Worm (Caenorhabditis elegans): ENCODE results near the gene clpr-2.

ce11 chrII:1293157-1293556 lies 34.4 kb downstream of the clpr-2 start, which contains the start of gene srz-64:
- no peak for TF ChIP-seq ama-1 (optimal IDR thresholded peaks at IDR 0.05)
- no peak for TF ChIP-seq hmbx-1 (tag; optimal IDR thresholded peaks at IDR 0.05)
- no peak for TF ChIP-seq hnd-1 (tag; optimal IDR thresholded peaks at IDR 0.05)
- no peak for TF ChIP-seq F13C5.2 (tag; optimal IDR thresholded peaks at IDR 0.05)
